Worm (Caenorhabditis elegans): ENCODE measurements around the gene Y62F5A.9.

Gene Y62F5A.9

DNA sequence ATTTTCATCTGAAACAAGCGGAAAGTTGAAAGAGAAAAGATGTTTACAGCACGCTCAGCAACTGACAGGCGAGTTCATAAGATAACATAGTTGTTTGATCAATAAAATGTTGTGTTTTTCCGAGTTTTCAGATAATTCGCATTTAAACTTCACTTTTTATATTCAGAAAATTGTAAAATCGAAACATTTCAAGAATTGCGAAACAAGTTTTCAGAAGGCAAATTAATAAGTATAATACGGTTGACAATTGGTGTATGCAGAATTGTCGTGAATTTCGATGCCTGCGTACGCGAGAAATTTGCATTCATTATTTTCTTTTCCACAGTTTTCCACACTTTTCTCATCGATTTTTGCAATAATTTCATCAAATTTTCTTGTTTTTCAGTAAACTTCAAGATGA lies 43.3 kb downstream of the Y62F5A.9 start, which contains the start of the genes ooc-3 and B0334.4 (continued):
- TF ChIP-seq nhr-6 (tag; optimal IDR thresholded peaks at IDR 0.05) (no peak), nhr-76 (tag; optimal IDR thresholded peaks at IDR 0.05) (no peak), hif-1 (tag; optimal IDR thresholded peaks at IDR 0.05) (no peak), dpl-1 (GFP tag; optimal IDR thresholded peaks at IDR 0.05) (peak; percentile 42), spr-1 (tag; optimal IDR thresholded peaks at IDR 0.05) (no peak), daf-19 (GFP tag; conservative IDR thresholded peaks at IDR 0.05) (no peak), Y105C5A.15 (GFP tag; IDR thresholded peaks at IDR 0.05) (no peak), madf-5 (GFP tag; IDR thresholded peaks at IDR 0.05) (no peak), ztf-7 (tag; optimal IDR thresholded peaks at IDR 0.05) (no peak)

DNA sequence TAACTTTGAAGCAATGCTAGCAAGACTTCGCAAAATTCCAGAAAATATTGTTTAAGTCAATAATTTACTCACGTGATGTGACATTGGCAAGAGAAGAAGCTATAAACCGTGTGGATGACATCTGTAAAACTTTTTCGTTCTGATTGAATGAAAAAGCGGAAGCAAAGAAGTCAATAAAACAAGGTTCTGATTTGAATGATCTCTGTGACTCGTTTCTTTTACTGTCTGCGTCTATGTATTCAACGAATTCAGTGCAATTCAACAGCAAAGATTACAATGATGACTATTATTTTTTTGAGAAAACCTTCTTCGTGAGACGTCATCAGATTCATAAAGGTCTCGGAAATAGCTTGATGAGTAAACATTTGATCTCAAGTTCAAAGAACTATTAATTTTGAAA lies 45.8 kb downstream of the Y62F5A.9 start, which contains the start of gene hacl-1:
TSS of gene hacl-1 (minus strand) at position 121 of the 400 bp plus-strand sequence.
- TF ChIP-seq mes-2 (tag; optimal IDR thresholded peaks at IDR 0.05; ENCODE audit: poor library complexity, severe bottlenecking) (peak; percentile 34), ceh-44 (GFP tag; IDR thresholded peaks at IDR 0.05) (no peak), hmg-1.1 (GFP tag; IDR thresholded peaks at IDR 0.05) (0 out of 2 replicates have a peak, but pooled peaks have one; percentile 7), nhr-25 (tag; optimal IDR thresholded peaks at IDR 0.05; ENCODE audit: borderline replicate concordance, insufficient read depth) (peak; percentile 1), lin-13 (GFP tag; optimal IDR thresholded peaks at IDR 0.05) (peak; percentile 15), aha-1 (tag) (peak; percentile 59), nhr-237 (tag; optimal IDR thresholded peaks at IDR 0.05) (no peak), unc-62 (GFP tag; optimal IDR thresholded peaks at IDR 0.05 in 1 of 2) (peak in 1 of 2 experiments; percentile 69), unc-62 (tag; optimal IDR thresholded peaks at IDR 0.05) (no peak), mep-1 (tag; optimal IDR thresholded peaks at IDR 0.05) (peak; percentile 41), jun-1 (tag; optimal IDR thresholded peaks at IDR 0.05) (peak; percentile 35), nhr-102 (tag; optimal IDR thresholded peaks at IDR 0.05) (peak; percentile 28), dve-1 (tag; optimal IDR thresholded peaks at IDR 0.05; ENCODE audit: insufficient read depth) (peak; percentile 71), lir-3 (tag; optimal IDR thresholded peaks at IDR 0.05) (no peak), nhr-48 (tag; optimal IDR thresholded peaks at IDR 0.05) (peak; percentile 48), snpc-1.2 (GFP tag; IDR thresholded peaks at IDR 0.05) (no peak), tra-1 (GFP tag; IDR thresholded peaks at IDR 0.05) (no peak), lin-39 (tag; optimal IDR thresholded peaks at IDR 0.05) (no peak), madf-9 (GFP tag; conservative IDR thresholded peaks at IDR 0.05) (no peak), ama-1 (optimal IDR thresholded peaks at IDR 0.05) (no peak), hlh-11 (tag; optimal IDR thresholded peaks at IDR 0.05) (peak; percentile 57), dmd-6 (GFP tag; IDR thresholded peaks at IDR 0.05) (peak; percentile 64), nhr-77 (tag; optimal IDR thresholded peaks at IDR 0.05) (peak; percentile 9), nhr-28 (tag; optimal IDR thresholded peaks at IDR 0.05) (peak; percentile 46), hlh-30 (tag; optimal IDR thresholded peaks at IDR 0.05; ENCODE audit: insufficient read depth) (peak; percentile 43), daf-16 (GFP tag; optimal IDR thresholded peaks at IDR 0.05) (no peak), daf-16 (tag; optimal IDR thresholded peaks at IDR 0.05) (peak; percentile 19), lsy-2 (tag; optimal IDR thresholded peaks at IDR 0.05) (peak in 1 of 2 experiments; percentile 56), zip-2 (tag; optimal IDR thresholded peaks at IDR 0.05) (no peak)

DNA sequence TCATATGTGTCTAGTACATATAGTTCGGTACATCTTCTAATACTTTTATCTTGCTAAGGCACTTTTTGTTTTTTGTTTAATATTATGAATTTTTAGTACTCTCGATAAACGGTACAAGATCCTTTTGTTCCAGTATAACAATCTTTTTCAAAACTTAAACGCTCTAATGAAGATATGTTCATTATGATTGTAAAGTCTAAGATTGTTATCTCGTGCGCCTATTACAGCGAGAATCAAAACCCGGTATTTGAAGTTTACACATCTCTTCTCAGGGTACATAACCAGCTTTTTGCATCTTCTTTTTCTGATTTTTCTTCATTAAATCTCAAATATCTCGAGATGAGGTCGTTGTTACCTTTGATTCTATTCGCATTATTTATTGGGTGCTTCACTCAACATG lies 50.6 kb downstream of the Y62F5A.9 start, which contains the start of gene B0334.13:
TSS of gene B0334.13 (plus strand) at position 301 of the 400 bp plus-strand sequence.
- TF ChIP-seq ZK337.2 (GFP tag; IDR thresholded peaks at IDR 0.05) (no peak), unc-62 (GFP tag; optimal IDR thresholded peaks at IDR 0.05 in 1 of 2) (peak in 1 of 2 experiments; percentile 21), unc-62 (tag; optimal IDR thresholded peaks at IDR 0.05) (no peak)

Data from whole organism, L4 larva.